Worm (Caenorhabditis elegans) whole organism, mixed stage, embryonic: ENCODE data around the gene F22D3.4.

Experiments
- ces-1 ChIP-seq: fragments of 150-350 bp; optimal IDR thresholded peaks from 2 replicates; lab custom pipeline; 2014; ENCODE audit warnings: missing biosample characterization, missing genetic modification reagents, missing genetic modification characterization
- lsy-2 ChIP-seq: fragments of 150-350 bp; optimal IDR thresholded peaks from 2 replicates; lab custom pipeline; 2014; ENCODE audit warnings: missing biosample characterization, missing genetic modification characterization
- mep-1 ChIP-seq: fragments of 150-350 bp; optimal IDR thresholded peaks from 2 replicates; lab custom pipeline; 2017; ENCODE audit warnings: missing biosample characterization, missing genetic modification reagents, missing genetic modification characterization, inconsistent platforms
- mls-2 ChIP-seq: sonication (generic microtip); optimal IDR thresholded peaks from 2 replicates; lab custom pipeline; 2016; ENCODE audit warnings: mild to moderate bottlenecking, missing genetic modification characterization, moderate library complexity, missing compliant biosample characterization
- nhr-237 ChIP-seq: fragments of 150-350 bp; optimal IDR thresholded peaks from 2 replicates; lab custom pipeline; 2014; ENCODE audit warnings: missing biosample characterization, missing genetic modification characterization
- nhr-28 ChIP-seq: fragments of 150-350 bp; optimal IDR thresholded peaks from 2 replicates; lab custom pipeline; 2014; ENCODE audit warnings: missing biosample characterization, missing genetic modification characterization
- pha-4 ChIP-seq: fragments of 150-350 bp; optimal IDR thresholded peaks from 2 replicates; lab custom pipeline; 2018; ENCODE audit warnings: missing biosample characterization, missing genetic modification reagents, missing genetic modification characterization
- sem-2 ChIP-seq: fragments of 200-800 bp; sonication (Bioruptor generic); optimal IDR thresholded peaks from 2 replicates; lab custom pipeline; 2018; ENCODE audit warnings: mild to moderate bottlenecking, missing genetic modification characterization, missing compliant biosample characterization
- ztf-11 ChIP-seq: fragments of 150-350 bp; optimal IDR thresholded peaks from 2 replicates; lab custom pipeline; 2014; ENCODE audit warnings: missing biosample characterization, missing genetic modification characterization

DNA sequence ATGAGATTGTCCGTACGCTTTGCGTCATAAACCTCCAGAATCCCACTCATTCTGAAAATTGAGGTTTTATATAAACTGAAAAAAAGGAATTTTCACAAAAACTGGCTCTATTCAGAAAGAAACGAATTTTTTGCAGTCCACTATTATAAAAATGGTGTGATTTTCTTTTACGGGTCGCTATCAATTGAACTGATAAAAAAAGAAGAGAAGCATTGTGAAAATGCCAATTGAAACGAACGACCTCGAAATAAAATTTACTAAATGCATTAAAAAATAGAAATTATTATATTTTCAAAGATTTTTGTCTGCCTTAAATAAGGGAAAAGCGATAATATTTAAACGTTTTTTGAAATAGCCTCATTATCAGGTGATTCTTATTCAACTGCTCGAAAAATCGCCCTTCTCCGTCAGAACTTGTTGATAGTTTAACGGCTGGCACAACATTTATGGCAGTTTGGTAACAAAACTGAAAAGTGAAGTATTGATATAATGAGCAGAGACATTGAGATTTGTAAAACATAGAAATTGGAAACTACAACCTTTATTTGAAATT lies 44.9 kb upstream of the F22D3.4 start, which contains the start of gene art-1:
- no peak for TF ChIP-seq ces-1 (GFP tag; lab: Kevin White, UChicago)
- no peak for TF ChIP-seq mls-2 (tag; lab: Kevin White, UChicago)
- no peak for TF ChIP-seq lsy-2 (tag; lab: Kevin White, UChicago)
- TF ChIP-seq nhr-237 (tag; lab: Kevin White, UChicago) = no peak
- no peak for TF ChIP-seq mep-1
- no peak for TF ChIP-seq sem-2 (GFP tag; lab: Kevin White, UChicago)
- TF ChIP-seq pha-4 (tag; lab: Kevin White, UChicago) = no peak
- TF ChIP-seq nhr-28 (tag; lab: Kevin White, UChicago) = no peak
- no peak for TF ChIP-seq ztf-11 (tag; lab: Kevin White, UChicago)
